Worm (Caenorhabditis elegans): ENCODE measurements around the gene npl-4.2.

npl-4.2 gene

ce11 chrII:5577060-5577459 lies 45.6 kb upstream of the npl-4.2 start (continued):
- TF ChIP-seq D2030.7 (GFP tag; IDR thresholded peaks at IDR 0.05) (0 out of 2 replicates have a peak, but pooled peaks have one; percentile 26), unc-62 (GFP tag; optimal IDR thresholded peaks at IDR 0.05) (no peak), lin-35 (GFP tag; optimal IDR thresholded peaks at IDR 0.05) (peak in 1 of 3 experiments; percentile 62), nfya-2 (GFP tag; IDR thresholded peaks at IDR 0.05) (no peak), mcd-1 (GFP tag; IDR thresholded peaks at IDR 0.05) (0 out of 2 replicates have a peak, but pooled peaks have one; percentile 46), lin-54 (GFP tag; optimal IDR thresholded peaks at IDR 0.05) (peak; percentile 58), ceh-58 (GFP tag; IDR thresholded peaks at IDR 0.05) (no peak), dpff-1 (tag; optimal IDR thresholded peaks at IDR 0.05) (no peak), xnd-1 (tag; optimal IDR thresholded peaks at IDR 0.05) (no peak), somi-1 (GFP tag; optimal IDR thresholded peaks at IDR 0.05) (no peak), F55B11.4 (tag; optimal IDR thresholded peaks at IDR 0.05; ENCODE audit: borderline replicate concordance, insufficient read depth) (no peak), unc-130 (GFP tag; optimal IDR thresholded peaks at IDR 0.05) (peak; percentile 18), ZK185.1 (tag; optimal IDR thresholded peaks at IDR 0.05; ENCODE audit: poor library complexity, severe bottlenecking) (peak; percentile 51), pha-4 (tag; optimal IDR thresholded peaks at IDR 0.05) (no peak), F52B5.7 (tag; optimal IDR thresholded peaks at IDR 0.05) (no peak), snpc-3.4 (tag; optimal IDR thresholded peaks at IDR 0.05) (peak; percentile 22), bed-2 (GFP tag; IDR thresholded peaks at IDR 0.05) (no peak), nhr-27 (tag; optimal IDR thresholded peaks at IDR 0.05) (no peak), bed-1 (GFP tag; IDR thresholded peaks at IDR 0.05) (no peak), nhr-80 (tag; optimal IDR thresholded peaks at IDR 0.05) (peak; percentile 28), him-1 (tag; optimal IDR thresholded peaks at IDR 0.05) (peak; percentile 80), let-607 (tag; optimal IDR thresholded peaks at IDR 0.05) (peak; percentile 17 to 31), ztf-26 (tag; optimal IDR thresholded peaks at IDR 0.05) (peak; percentile 7), nhr-120 (GFP tag; IDR thresholded peaks at IDR 0.05) (no peak), ztf-6 (GFP tag; IDR thresholded peaks at IDR 0.05) (no peak), madf-10 (tag; optimal IDR thresholded peaks at IDR 0.05) (peak; percentile 1), egrh-3 (GFP tag; IDR thresholded peaks at IDR 0.05) (no peak), C17E4.6 (GFP tag; IDR thresholded peaks at IDR 0.05) (no peak), chd-7 (tag; optimal IDR thresholded peaks at IDR 0.05) (peak; percentile 56), B0019.2 (GFP tag; conservative IDR thresholded peaks at IDR 0.05) (no peak), ztf-18 (tag; optimal IDR thresholded peaks at IDR 0.05) (peak; percentile 47), nfyb-1 (GFP tag; IDR thresholded peaks at IDR 0.05) (peak; percentile 72; the same call in 1 of the 2 replicates), madf-6 (GFP tag; IDR thresholded peaks at IDR 0.05) (no peak), Y79H2A.3 (GFP tag; conservative IDR thresholded peaks at IDR 0.05) (no peak), gei-17 (GFP tag; optimal IDR thresholded peaks at IDR 0.05) (no peak), hmg-1.2 (GFP tag; IDR thresholded peaks at IDR 0.05) (peak; percentile 71)

- TF ChIP-seq ztf-18 (tag; optimal IDR thresholded peaks at IDR 0.05), result no peak
Observed at ce11 chrII:5578035-5578434, 44.7 kb upstream of the npl-4.2 start, which contains the start of gene T25E4.1. TSS of gene T25E4.1 (plus strand) at chrII:5578335.

- TF ChIP-seq egrh-3 (GFP tag; IDR thresholded peaks at IDR 0.05), result peak; percentile 76
- TF ChIP-seq bed-2 (GFP tag; IDR thresholded peaks at IDR 0.05), result no peak
- TF ChIP-seq zim-3 (tag; optimal IDR thresholded peaks at IDR 0.05), result no peak
- TF ChIP-seq zfh-2 (GFP tag; conservative IDR thresholded peaks at IDR 0.05), result peak; percentile 74; the same call in 1 of the 2 replicates
- TF ChIP-seq ztf-3 (GFP tag; optimal IDR thresholded peaks at IDR 0.05), result no peak
Observed at ce11 chrII:5578714-5579113, 44.0 kb upstream of the npl-4.2 start.

Measured in whole organism, young adult.